Worm (Caenorhabditis elegans): ENCODE data around the gene W06G6.20.

The W06G6.20 gene

ce11 chrV:16648317-16649018 lies at the start of gene W06G6.20:
Gene W06G6.20 (minus strand): TSS chrV:16648367.
- TF ChIP-seq M03D4.4 (tag; optimal IDR thresholded peaks at IDR 0.05) (no peak), ceh-39 (tag; optimal IDR thresholded peaks at IDR 0.05) (no peak), nhr-237 (tag; optimal IDR thresholded peaks at IDR 0.05) (no peak), unc-120 (tag; optimal IDR thresholded peaks at IDR 0.05; ENCODE audit: poor library complexity, severe bottlenecking) (no peak), ces-1 (GFP tag; optimal IDR thresholded peaks at IDR 0.05) (no peak), ceh-83 (GFP tag; optimal IDR thresholded peaks at IDR 0.05) (no peak), elt-1 (tag; optimal IDR thresholded peaks at IDR 0.05; ENCODE audit: borderline replicate concordance, insufficient read depth) (no peak), elt-3 (tag; optimal IDR thresholded peaks at IDR 0.05) (no peak), zip-8 (tag; optimal IDR thresholded peaks at IDR 0.05) (no peak), ztf-11 (tag; optimal IDR thresholded peaks at IDR 0.05) (no peak), nhr-2 (tag; optimal IDR thresholded peaks at IDR 0.05) (no peak), mls-2 (tag; optimal IDR thresholded peaks at IDR 0.05) (no peak)

- TF ChIP-seq elt-3 (tag; optimal IDR thresholded peaks at IDR 0.05) (no peak), pha-4 (tag; optimal IDR thresholded peaks at IDR 0.05) (no peak), sptf-1 (tag; optimal IDR thresholded peaks at IDR 0.05) (no peak), blmp-1 (tag; optimal IDR thresholded peaks at IDR 0.05) (no peak), lin-13 (tag; optimal IDR thresholded peaks at IDR 0.05) (no peak), sem-2 (GFP tag; optimal IDR thresholded peaks at IDR 0.05) (no peak), nhr-28 (tag; optimal IDR thresholded peaks at IDR 0.05) (no peak), nhr-12 (tag; optimal IDR thresholded peaks at IDR 0.05) (no peak), lsy-2 (tag; optimal IDR thresholded peaks at IDR 0.05) (no peak), drap-1 (GFP tag; optimal IDR thresholded peaks at IDR 0.05) (no peak), mep-1 (tag; optimal IDR thresholded peaks at IDR 0.05) (no peak), cnd-1 (tag; optimal IDR thresholded peaks at IDR 0.05) (no peak), tbx-8 (GFP tag; optimal IDR thresholded peaks at IDR 0.05) (no peak), unc-62 (GFP tag; optimal IDR thresholded peaks at IDR 0.05) (no peak)
These were observed 49.0 kb upstream of the W06G6.20 start, which contains the start of gene srw-41 for ce11 chrV:16697178-16697577. Gene srw-41 (plus strand): TSS chrV:16697478.

- TF ChIP-seq ham-2 (GFP tag; optimal IDR thresholded peaks at IDR 0.05) (no peak), elt-3 (tag; optimal IDR thresholded peaks at IDR 0.05) (no peak), ceh-83 (GFP tag; optimal IDR thresholded peaks at IDR 0.05) (no peak), nhr-237 (tag; optimal IDR thresholded peaks at IDR 0.05) (no peak)
These were observed 47.3 kb upstream of the W06G6.20 start for ce11 chrV:16695499-16695898.

ce11 chrV:16694538-16694937 lies 46.4 kb upstream of the W06G6.20 start, which contains the start of gene srz-101:
Gene srz-101 (plus strand): TSS chrV:16694838.
- TF ChIP-seq sem-2 (GFP tag; optimal IDR thresholded peaks at IDR 0.05) (no peak), lsy-2 (tag; optimal IDR thresholded peaks at IDR 0.05) (no peak), ztf-11 (tag; optimal IDR thresholded peaks at IDR 0.05) (no peak), nhr-12 (tag; optimal IDR thresholded peaks at IDR 0.05) (no peak), ceh-43 (GFP tag; optimal IDR thresholded peaks at IDR 0.05) (no peak), zip-8 (tag; optimal IDR thresholded peaks at IDR 0.05) (no peak), unc-39 (tag; optimal IDR thresholded peaks at IDR 0.05) (no peak), sptf-1 (tag; optimal IDR thresholded peaks at IDR 0.05) (no peak), unc-62 (GFP tag; optimal IDR thresholded peaks at IDR 0.05) (no peak), bed-3 (GFP tag; optimal IDR thresholded peaks at IDR 0.05) (no peak), mep-1 (tag; optimal IDR thresholded peaks at IDR 0.05) (no peak), ceh-39 (tag; optimal IDR thresholded peaks at IDR 0.05) (no peak), elt-1 (tag; optimal IDR thresholded peaks at IDR 0.05; ENCODE audit: borderline replicate concordance, insufficient read depth) (no peak), M03D4.4 (tag; optimal IDR thresholded peaks at IDR 0.05) (no peak), blmp-1 (tag; optimal IDR thresholded peaks at IDR 0.05) (no peak), elt-3 (tag; optimal IDR thresholded peaks at IDR 0.05) (no peak), cnd-1 (tag; optimal IDR thresholded peaks at IDR 0.05) (no peak), nhr-2 (tag; optimal IDR thresholded peaks at IDR 0.05) (no peak)

- TF ChIP-seq blmp-1 (tag; optimal IDR thresholded peaks at IDR 0.05) (no peak), nhr-2 (tag; optimal IDR thresholded peaks at IDR 0.05) (no peak), lsy-2 (tag; optimal IDR thresholded peaks at IDR 0.05) (no peak), ham-2 (GFP tag; optimal IDR thresholded peaks at IDR 0.05) (no peak), M03D4.4 (tag; optimal IDR thresholded peaks at IDR 0.05) (no peak), pha-4 (tag; optimal IDR thresholded peaks at IDR 0.05) (no peak), elt-1 (tag; optimal IDR thresholded peaks at IDR 0.05; ENCODE audit: borderline replicate concordance, insufficient read depth) (no peak), unc-120 (tag; optimal IDR thresholded peaks at IDR 0.05; ENCODE audit: poor library complexity, severe bottlenecking) (no peak), ztf-11 (tag; optimal IDR thresholded peaks at IDR 0.05) (no peak), unc-62 (GFP tag; optimal IDR thresholded peaks at IDR 0.05) (no peak), sptf-1 (tag; optimal IDR thresholded peaks at IDR 0.05) (no peak), lin-32 (GFP tag; optimal IDR thresholded peaks at IDR 0.05) (no peak), drap-1 (GFP tag; optimal IDR thresholded peaks at IDR 0.05) (no peak), hlh-1 (tag; optimal IDR thresholded peaks at IDR 0.05) (no peak), sem-2 (GFP tag; optimal IDR thresholded peaks at IDR 0.05) (no peak), snpc-4 (tag; optimal IDR thresholded peaks at IDR 0.05) (no peak), nhr-28 (tag; optimal IDR thresholded peaks at IDR 0.05) (no peak), flh-1 (GFP tag; optimal IDR thresholded peaks at IDR 0.05) (no peak), cnd-1 (tag; optimal IDR thresholded peaks at IDR 0.05) (no peak), mab-5 (tag; optimal IDR thresholded peaks at IDR 0.05) (no peak)
These were observed 45.6 kb upstream of the W06G6.20 start, which contains the start of gene srw-42 for ce11 chrV:16693732-16694131. Gene srw-42 (minus strand): TSS chrV:16693832.
